Fruit fly (Drosophila melanogaster) whole organism, prepupa: ENCODE measurements around the gene CG2533.
A peak's percentile ranks its signal among the peaks of the same experiment; 100 is the strongest.

Experiments
- Blimp-1 ChIP-seq: fragments of 200-800 bp; sonication (Bioruptor generic); optimal IDR thresholded peaks from 3 replicates; lab custom pipeline; 2017; ENCODE audit warnings: missing biosample characterization, missing genetic modification characterization, mild to moderate bottlenecking, moderate library complexity, missing genetic modification reagents
- CG10669 ChIP-seq: fragments of 200-800 bp; sonication (Bioruptor generic); optimal IDR thresholded peaks from 3 replicates; lab custom pipeline; 2018; ENCODE audit warnings: missing biosample characterization, mild to moderate bottlenecking, missing genetic modification characterization, moderate library complexity
- CG11762 ChIP-seq: fragments of 200-800 bp; sonication (Bioruptor generic); optimal IDR thresholded peaks from 3 replicates; lab custom pipeline; 2016; ENCODE audit warnings: missing biosample characterization, missing genetic modification characterization; ENCODE audit not compliant: insufficient read depth
- CG11902 ChIP-seq: fragments of 200-800 bp; sonication (Bioruptor generic); optimal IDR thresholded peaks from 3 replicates; lab custom pipeline; 2016; ENCODE audit warnings: missing biosample characterization, missing genetic modification characterization
- CG15336 ChIP-seq: fragments of 200-800 bp; sonication (Bioruptor generic); IDR thresholded peaks from 2 replicates; pipeline ENCODE4 v1.3.6; 2022; ENCODE audit warnings: missing biosample characterization, missing genetic modification characterization
- CG1621 ChIP-seq: fragments of 200-800 bp; sonication (Bioruptor generic); optimal IDR thresholded peaks from 3 replicates; lab custom pipeline; 2018; ENCODE audit warnings: missing biosample characterization, mild to moderate bottlenecking, missing genetic modification characterization
- CG31627 ChIP-seq: fragments of 200-800 bp; sonication (Bioruptor generic); optimal IDR thresholded peaks from 3 replicates; lab custom pipeline; 2016; ENCODE audit warnings: missing biosample characterization, missing genetic modification characterization
- CG3919 ChIP-seq: fragments of 200-800 bp; sonication (Bioruptor generic); optimal IDR thresholded peaks from 3 replicates; lab custom pipeline; 2016; ENCODE audit warnings: missing biosample characterization, missing genetic modification characterization
- CG6163 ChIP-seq: fragments of 200-800 bp; sonication (Bioruptor generic); IDR thresholded peaks from 3 replicates; pipeline ENCODE4 v1.3.6; 2022; ENCODE audit warnings: missing biosample characterization, missing genetic modification characterization
- CG6808 ChIP-seq: fragments of 200-800 bp; sonication (Bioruptor generic); optimal IDR thresholded peaks from 3 replicates; lab custom pipeline; 2017; ENCODE audit warnings: missing biosample characterization, missing genetic modification characterization, mild to moderate bottlenecking, moderate library complexity, missing genetic modification reagents
- CG6854 ChIP-seq: fragments of 200-800 bp; sonication (Bioruptor generic); optimal IDR thresholded peaks from 2 replicates; lab custom pipeline; 2017; ENCODE audit warnings: missing biosample characterization, mild to moderate bottlenecking, missing genetic modification characterization
- CG7368 ChIP-seq: fragments of 200-800 bp; sonication (Bioruptor generic); optimal IDR thresholded peaks from 3 replicates; lab custom pipeline; 2016; ENCODE audit warnings: missing biosample characterization, missing genetic modification characterization
- CG8119 ChIP-seq: fragments of 200-800 bp; sonication (Bioruptor generic); IDR thresholded peaks from 3 replicates; pipeline ENCODE4 v1.3.6; 2022; ENCODE audit warnings: missing biosample characterization, missing genetic modification characterization
- CG8319 ChIP-seq: fragments of 200-800 bp; sonication (Bioruptor generic); optimal IDR thresholded peaks from 3 replicates; lab custom pipeline; 2016; ENCODE audit warnings: missing biosample characterization, missing genetic modification characterization
- CG8632 ChIP-seq: fragments of 200-800 bp; sonication (Bioruptor generic); optimal IDR thresholded peaks from 3 replicates; lab custom pipeline; 2016; ENCODE audit warnings: missing biosample characterization, missing genetic modification characterization
- Eip78C ChIP-seq: fragments of 200-800 bp; sonication (Bioruptor generic); peaks from one replicate; lab custom pipeline; 2016; ENCODE audit warnings: missing biosample characterization, missing genetic modification characterization
- Gug ChIP-seq: fragments of 200-800 bp; sonication (Bioruptor generic); IDR thresholded peaks from 2 replicates; pipeline ENCODE4 v1.3.6; 2022; ENCODE audit warnings: missing biosample characterization, missing genetic modification characterization
- Hr4 ChIP-seq: fragments of 200-800 bp; sonication (Bioruptor generic); optimal IDR thresholded peaks from 3 replicates; lab custom pipeline; 2016; ENCODE audit warnings: missing biosample characterization, missing genetic modification characterization
- Lpt ChIP-seq: fragments of 200-800 bp; sonication (Bioruptor generic); optimal IDR thresholded peaks from 3 replicates; lab custom pipeline; 2016; ENCODE audit warnings: missing biosample characterization, missing genetic modification characterization
- OdsH ChIP-seq: fragments of 200-800 bp; sonication (Bioruptor generic); optimal IDR thresholded peaks from 3 replicates; lab custom pipeline; 2016; ENCODE audit warnings: missing biosample characterization, missing genetic modification characterization
- Smox ChIP-seq: fragments of 200-800 bp; sonication (Bioruptor generic); optimal IDR thresholded peaks from 3 replicates; lab custom pipeline; 2016; ENCODE audit warnings: missing biosample characterization, missing genetic modification characterization
- achi ChIP-seq: fragments of 200-800 bp; sonication (Bioruptor generic); optimal IDR thresholded peaks from 3 replicates; lab custom pipeline; 2016; ENCODE audit warnings: missing biosample characterization, missing genetic modification characterization
- acj6 ChIP-seq: fragments of 200-800 bp; sonication (Bioruptor generic); optimal IDR thresholded peaks from 3 replicates; lab custom pipeline; 2016; ENCODE audit warnings: missing biosample characterization, missing genetic modification characterization
- dsx ChIP-seq: fragments of 200-800 bp; optimal IDR thresholded peaks from 3 replicates; lab custom pipeline; 2019; ENCODE audit warnings: missing biosample characterization, mild to moderate bottlenecking, missing genetic modification characterization, moderate library complexity; ENCODE audit not compliant: poor library complexity, severe bottlenecking
- eg ChIP-seq: fragments of 200-800 bp; sonication (Bioruptor generic); IDR thresholded peaks from 3 replicates; pipeline ENCODE4 v1.3.6; 2022; ENCODE audit warnings: missing biosample characterization, missing genetic modification characterization
- fd59A ChIP-seq: fragments of 200-800 bp; sonication (Bioruptor generic); optimal IDR thresholded peaks from 2 replicates; lab custom pipeline; 2017; ENCODE audit warnings: missing biosample characterization, mild to moderate bottlenecking, missing genetic modification characterization, missing genetic modification reagents
- fd85E ChIP-seq: fragments of 200-800 bp; sonication (Bioruptor generic); optimal IDR thresholded peaks from 3 replicates; lab custom pipeline; 2016; ENCODE audit warnings: missing biosample characterization, missing genetic modification characterization
- fkh ChIP-seq: fragments of 200-800 bp; sonication (Bioruptor generic); optimal IDR thresholded peaks from 3 replicates; lab custom pipeline; 2017; ENCODE audit warnings: missing biosample characterization, mild to moderate bottlenecking, missing genetic modification characterization, moderate library complexity
- lz ChIP-seq: fragments of 200-800 bp; sonication (Bioruptor generic); optimal IDR thresholded peaks from 3 replicates; lab custom pipeline; 2016; ENCODE audit warnings: missing biosample characterization, missing genetic modification characterization
- pdm3 ChIP-seq: fragments of 200-800 bp; sonication (Bioruptor generic); optimal IDR thresholded peaks from 3 replicates; lab custom pipeline; 2016; ENCODE audit warnings: missing biosample characterization, missing genetic modification characterization
- spab ChIP-seq: fragments of 200-800 bp; sonication (Bioruptor generic); optimal IDR thresholded peaks from 2 replicates; lab custom pipeline; 2017; ENCODE audit warnings: missing biosample characterization, mild to moderate bottlenecking, missing genetic modification characterization, missing genetic modification reagents
- ss ChIP-seq, 2 experiments: fragments of 200-800 bp; sonication (Bioruptor generic); optimal IDR thresholded peaks; 2 replicates in 1 of 2; 3 replicates in 1 of 2; lab custom pipeline; 2017 to 2018; ENCODE audit warnings: mild to moderate bottlenecking in 2 of 2, missing biosample characterization in 2 of 2, missing genetic modification characterization in 2 of 2, moderate library complexity in 1 of 2
- vri ChIP-seq: fragments of 200-800 bp; sonication (Bioruptor generic); optimal IDR thresholded peaks from 3 replicates; lab custom pipeline; 2016; ENCODE audit warnings: missing biosample characterization, mild to moderate bottlenecking, missing genetic modification characterization

Gene CG2533

DNA sequence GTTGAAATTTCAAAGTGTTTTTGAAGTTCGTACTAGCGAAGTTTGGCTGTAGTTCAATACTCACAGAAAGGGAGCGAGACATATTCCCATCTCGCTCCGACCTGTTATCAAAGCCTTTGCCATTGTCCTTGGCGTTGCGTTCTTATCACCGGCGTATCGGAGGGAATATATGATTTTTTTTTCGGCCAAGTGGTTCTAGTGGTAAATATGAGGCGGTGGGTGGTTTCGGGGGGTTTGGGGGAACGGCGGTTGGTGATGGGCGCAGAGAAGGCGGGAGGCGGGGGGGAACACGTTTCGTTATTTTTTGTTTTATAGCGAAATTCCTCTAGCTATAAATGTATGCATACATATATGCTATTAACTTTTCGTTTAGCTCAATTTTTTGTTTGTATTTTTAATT, 16.5 kb upstream of the CG2533 start:
- TF ChIP-seq Blimp-1 (GFP tag; lab: Kevin White, UChicago) (no peak), Gug (GFP tag; lab: Robert Waterston, UW) (no peak), fd59A (no peak), lz (GFP tag; lab: Kevin White, UChicago) (no peak), OdsH (GFP tag; lab: Kevin White, UChicago) (no peak), CG11762 (GFP tag; lab: Kevin White, UChicago) (no peak), spab (no peak), fd85E (no peak), Smox (no peak), Hr4 (GFP tag; lab: Kevin White, UChicago) (no peak), CG8632 (no peak), CG3919 (GFP tag; lab: Kevin White, UChicago) (no peak)

DNA sequence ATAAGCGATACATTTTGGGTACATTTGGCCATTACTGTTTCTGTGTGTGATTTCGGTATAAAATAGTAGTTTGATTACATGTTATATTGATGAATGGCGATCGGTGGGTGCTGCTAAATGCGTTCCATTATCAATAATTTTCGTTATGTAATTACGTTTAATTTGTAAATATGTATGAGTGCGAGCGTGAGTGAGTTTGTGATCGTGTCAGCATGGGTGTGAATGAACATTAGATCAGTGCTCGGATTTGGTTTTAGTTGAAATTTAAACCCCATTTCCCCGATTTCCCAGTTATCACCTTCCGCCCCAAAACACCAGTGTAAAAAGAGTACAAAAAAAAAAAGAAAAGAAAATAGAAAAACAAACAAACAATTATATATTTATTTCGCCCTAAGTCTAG, 15.6 kb upstream of the CG2533 start:
- TF ChIP-seq CG7368 (GFP tag; lab: Kevin White, UChicago) (no peak), CG10669 (GFP tag; lab: Kevin White, UChicago) (no peak), vri (GFP tag; lab: Kevin White, UChicago) (no peak), CG3919 (GFP tag; lab: Kevin White, UChicago) (no peak), CG8319 (GFP tag; lab: Kevin White, UChicago) (no peak), fkh (GFP tag; lab: Kevin White, UChicago) (no peak), spab (no peak), CG8632 (no peak), CG6854 (GFP tag; lab: Kevin White, UChicago) (no peak), ss (GFP tag; optimal IDR thresholded peaks at IDR 0.05; lab: Kevin White, UChicago) (no peak), fd85E (no peak), pdm3 (GFP tag; lab: Kevin White, UChicago) (no peak)

DNA sequence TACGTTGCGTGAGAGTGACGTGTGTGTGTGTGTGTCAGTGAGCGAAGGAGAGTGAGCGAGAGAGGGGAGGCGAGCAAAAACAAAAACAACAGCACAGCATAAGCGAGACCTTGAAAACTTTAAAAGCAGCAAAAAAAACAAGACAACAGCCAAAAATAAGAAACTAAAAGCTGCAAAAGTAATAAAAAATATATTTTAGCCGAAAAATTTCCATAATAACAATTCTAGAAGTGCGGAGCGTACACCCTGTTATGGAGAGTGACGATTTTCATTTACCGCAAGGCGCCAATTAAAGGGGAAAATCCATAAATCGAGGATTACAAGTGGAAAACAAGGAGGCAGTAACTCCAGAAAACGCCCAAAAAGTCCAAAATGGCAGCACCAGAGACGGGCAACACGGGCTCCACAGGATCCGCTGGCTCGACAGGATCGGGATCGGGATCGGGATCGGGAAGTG, 12.5 kb upstream of the CG2533 start:
- TF ChIP-seq CG6163 (GFP tag; lab: Robert Waterston, UW) (peak; percentile 65; the same call in 1 of the 3 replicates), fd59A (no peak), CG6854 (GFP tag; lab: Kevin White, UChicago) (peak; percentile 40), CG31627 (GFP tag; lab: Kevin White, UChicago) (no peak), ss (GFP tag; optimal IDR thresholded peaks at IDR 0.05; lab: Kevin White, UChicago) (peak; percentile 63 to 76), Gug (GFP tag; lab: Robert Waterston, UW) (no peak), CG11902 (GFP tag; lab: Kevin White, UChicago) (no peak), CG8119 (GFP tag; lab: Robert Waterston, UW) (peak; percentile 25; the same call in 1 of the 3 replicates), Lpt (GFP tag; lab: Kevin White, UChicago) (peak; percentile 4), acj6 (GFP tag; lab: Kevin White, UChicago) (no peak), CG15336 (GFP tag; lab: Robert Waterston, UW) (peak; percentile 48; the same call in 1 of the 2 replicates), fd85E (no peak)

DNA sequence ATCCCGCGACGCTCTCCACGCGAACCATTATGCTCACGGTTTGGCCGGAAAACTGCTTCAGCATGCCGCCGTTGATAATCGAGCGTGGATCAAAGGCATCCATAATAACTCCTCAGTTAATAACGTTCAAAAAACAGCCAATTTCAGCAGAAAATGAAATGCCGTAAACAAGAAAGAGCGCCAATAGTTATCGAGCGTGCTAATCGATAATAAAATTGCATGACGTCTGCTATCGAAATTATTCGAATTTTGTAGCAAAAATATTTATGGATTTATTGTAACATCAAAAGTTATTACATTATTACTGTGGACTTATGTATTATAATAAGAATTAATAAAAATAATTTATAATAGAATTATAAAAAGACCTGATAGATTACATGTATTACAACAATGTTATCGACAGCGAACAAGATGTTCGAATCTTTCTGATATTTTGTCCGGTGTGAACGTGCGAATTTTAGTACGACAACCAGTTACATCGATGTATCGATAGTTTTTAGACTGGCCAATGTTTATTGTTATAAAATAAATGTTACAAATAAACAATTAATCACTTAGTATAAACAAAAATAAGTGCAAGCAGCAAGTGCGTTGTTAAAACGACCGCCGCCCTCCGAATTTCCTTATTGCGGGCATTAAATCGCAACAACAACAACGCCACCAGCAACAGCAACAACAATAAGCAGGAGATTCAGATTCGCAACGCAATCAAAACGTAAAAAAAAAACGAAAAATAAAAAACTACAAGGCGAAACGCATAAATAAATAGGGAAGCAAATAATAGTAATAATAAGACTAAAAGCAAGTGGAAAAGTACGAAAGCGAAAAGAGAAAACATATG, 11.9 kb upstream of the CG2533 start, which contains the start of the genes RPA3 and Met:
TSS of gene RPA3 (minus strand) at position 189 of the 844 bp plus-strand sequence.
TSS of gene Met (plus strand) at position 473 of the 844 bp plus-strand sequence.
- peak; percentile 46 for TF ChIP-seq Eip78C (GFP tag; lab: Kevin White, UChicago)
- TF ChIP-seq fkh (GFP tag; lab: Kevin White, UChicago) = peak; percentile 47
- peak; percentile 46 for TF ChIP-seq dsx (GFP tag; lab: Kevin White, UChicago)
- TF ChIP-seq eg (GFP tag; lab: Robert Waterston, UW) = 0 out of 3 replicates have a peak, but pooled peaks have one; percentile 17
- TF ChIP-seq CG6808 (GFP tag; lab: Kevin White, UChicago) = peak; percentile 56
- TF ChIP-seq achi (GFP tag; lab: Kevin White, UChicago) = no peak
- no peak for TF ChIP-seq CG1621 (tag; lab: Kevin White, UChicago)
